Fruit fly (Drosophila melanogaster) whole organism, adult: ENCODE data around the gene CG7857.

Source experiments
- CG11617 ChIP-seq: fragments of 200-800 bp; sonication (Bioruptor generic); optimal IDR thresholded peaks from 2 replicates; lab custom pipeline; 2017; ENCODE audit warnings: mild to moderate bottlenecking, missing biosample characterization, missing genetic modification reagents, missing genetic modification characterization
- CG12768 ChIP-seq: fragments of 200-800 bp; sonication (Bioruptor generic); optimal IDR thresholded peaks from 2 replicates; lab custom pipeline; 2017; ENCODE audit warnings: missing biosample characterization, missing genetic modification characterization, mild to moderate bottlenecking, moderate library complexity, missing genetic modification reagents
- CG14711 ChIP-seq: fragments of 200-800 bp; sonication (Bioruptor generic); optimal IDR thresholded peaks from 2 replicates; lab custom pipeline; 2018; ENCODE audit warnings: missing biosample characterization, mild to moderate bottlenecking, missing genetic modification characterization, moderate library complexity
- CG1620 ChIP-seq: fragments of 200-800 bp; sonication (Bioruptor generic); optimal IDR thresholded peaks from 2 replicates; lab custom pipeline; 2016; ENCODE audit warnings: missing biosample characterization, missing genetic modification characterization
- CG33017 ChIP-seq: fragments of 200-800 bp; sonication (Bioruptor generic); optimal IDR thresholded peaks from 2 replicates; lab custom pipeline; 2018; ENCODE audit warnings: missing biosample characterization, mild to moderate bottlenecking, missing genetic modification characterization, moderate library complexity
- CG5204 ChIP-seq: fragments of 200-800 bp; sonication (Bioruptor generic); optimal IDR thresholded peaks from 2 replicates; lab custom pipeline; 2016; ENCODE audit warnings: missing biosample characterization, missing genetic modification characterization
- CG7045 ChIP-seq: fragments of 200-800 bp; sonication (Bioruptor generic); optimal IDR thresholded peaks from 2 replicates; lab custom pipeline; 2017; ENCODE audit warnings: missing biosample characterization, mild to moderate bottlenecking, missing genetic modification characterization
- CG7101 ChIP-seq: fragments of 200-800 bp; sonication (Bioruptor generic); optimal IDR thresholded peaks from 2 replicates; lab custom pipeline; 2018; ENCODE audit warnings: missing biosample characterization, mild to moderate bottlenecking, missing genetic modification characterization, moderate library complexity
- Clk ChIP-seq: fragments of 200-800 bp; sonication (Bioruptor generic); optimal IDR thresholded peaks from 2 replicates; lab custom pipeline; 2017; ENCODE audit warnings: missing biosample characterization, missing genetic modification characterization
- Crg-1 ChIP-seq: fragments of 200-800 bp; sonication (Bioruptor generic); optimal IDR thresholded peaks from 2 replicates; lab custom pipeline; 2016; ENCODE audit warnings: missing biosample characterization, missing genetic modification characterization
- Hr96 ChIP-seq: fragments of 200-800 bp; sonication (Bioruptor generic); optimal IDR thresholded peaks from 2 replicates; lab custom pipeline; 2016; ENCODE audit warnings: missing biosample characterization, missing genetic modification characterization
- Mnt ChIP-seq: fragments of 200-800 bp; sonication (Bioruptor generic); optimal IDR thresholded peaks from 2 replicates; lab custom pipeline; 2016; ENCODE audit warnings: missing biosample characterization, mild to moderate bottlenecking, missing genetic modification characterization
- bab1 ChIP-seq: fragments of 200-800 bp; sonication (Bioruptor generic); optimal IDR thresholded peaks from 3 replicates; lab custom pipeline; 2019; ENCODE audit warnings: missing biosample characterization, mild to moderate bottlenecking, missing genetic modification characterization, moderate library complexity
- cic ChIP-seq: fragments of 200-800 bp; sonication (Bioruptor generic); optimal IDR thresholded peaks from 2 replicates; lab custom pipeline; 2017; ENCODE audit warnings: missing biosample characterization, mild to moderate bottlenecking, missing genetic modification characterization, moderate library complexity
- cnc ChIP-seq, 2 experiments: fragments of >200 bp; optimal IDR thresholded peaks; 2 replicates each; lab custom pipeline; 2017
- kay ChIP-seq: fragments of 200-800 bp; sonication (Bioruptor generic); peaks from one replicate; lab custom pipeline; 2016; ENCODE audit warnings: missing biosample characterization, missing genetic modification characterization, borderline replicate concordance
- ovo ChIP-seq: fragments of 200-800 bp; sonication (Bioruptor generic); optimal IDR thresholded peaks from 2 replicates; lab custom pipeline; 2016; ENCODE audit warnings: missing biosample characterization, missing genetic modification characterization
- pad ChIP-seq: fragments of 200-800 bp; sonication (Bioruptor generic); optimal IDR thresholded peaks from 3 replicates; lab custom pipeline; 2017; ENCODE audit warnings: missing biosample characterization, missing genetic modification characterization, mild to moderate bottlenecking, moderate library complexity, missing genetic modification reagents
- tj ChIP-seq: fragments of 200-800 bp; sonication (Bioruptor generic); optimal IDR thresholded peaks from 3 replicates; lab custom pipeline; 2017; ENCODE audit warnings: missing biosample characterization, mild to moderate bottlenecking, missing genetic modification characterization, moderate library complexity
- toe ChIP-seq: fragments of 200-800 bp; sonication (Bioruptor generic); optimal IDR thresholded peaks from 2 replicates; lab custom pipeline; 2016; ENCODE audit warnings: missing biosample characterization, missing genetic modification characterization

The CG7857 gene

dm6 chr3L:15531423-15532325 lies 27.0 kb upstream of the CG7857 start, which contains the start of gene CG43248:
CG43248 (minus strand) TSS chr3L:15531473.
- TF ChIP-seq bab1 (GFP tag; lab: Kevin White, UChicago) (no peak), cic (peak; percentile 85)

DNA sequence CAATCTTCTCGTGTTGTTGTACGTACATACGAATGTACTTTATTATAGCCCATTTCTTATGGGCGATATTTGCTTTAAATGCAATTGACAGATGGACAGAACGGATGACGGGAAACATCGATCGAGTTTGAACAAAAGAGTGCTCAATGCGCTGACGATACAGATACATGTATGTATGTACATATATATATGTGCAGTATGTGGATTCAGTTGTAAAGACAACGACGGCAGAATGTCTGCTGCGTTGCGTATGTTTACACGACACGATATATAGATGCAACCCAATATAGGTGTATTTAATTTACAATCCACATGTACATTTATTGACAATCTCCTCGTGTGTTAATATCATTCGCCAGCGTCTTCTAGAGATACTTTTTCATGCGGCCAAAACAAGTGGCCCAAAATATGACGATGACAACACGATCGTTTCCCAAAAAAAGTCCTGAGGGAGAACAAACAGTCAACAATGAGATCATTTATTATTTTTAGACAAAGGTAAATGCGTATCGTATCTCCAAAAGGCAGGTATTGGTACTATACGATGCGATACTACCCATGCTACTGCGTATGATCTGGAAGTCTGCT lies 26.0 kb upstream of the CG7857 start:
- TF ChIP-seq Crg-1 (no peak), Clk (GFP tag; lab: Kevin White, UChicago) (no peak), kay (peak; percentile 66), Hr96 (GFP tag; lab: Kevin White, UChicago) (no peak), tj (GFP tag; lab: Kevin White, UChicago) (peak; percentile 92), cnc (optimal IDR thresholded peaks at IDR 0.05; lab: Kevin White, UChicago) (no peak), CG1620 (no peak), bab1 (GFP tag; lab: Kevin White, UChicago) (no peak), CG5204 (GFP tag; lab: Kevin White, UChicago) (no peak), Mnt (GFP tag; lab: Kevin White, UChicago) (no peak), CG7045 (GFP tag; lab: Kevin White, UChicago) (no peak)

DNA sequence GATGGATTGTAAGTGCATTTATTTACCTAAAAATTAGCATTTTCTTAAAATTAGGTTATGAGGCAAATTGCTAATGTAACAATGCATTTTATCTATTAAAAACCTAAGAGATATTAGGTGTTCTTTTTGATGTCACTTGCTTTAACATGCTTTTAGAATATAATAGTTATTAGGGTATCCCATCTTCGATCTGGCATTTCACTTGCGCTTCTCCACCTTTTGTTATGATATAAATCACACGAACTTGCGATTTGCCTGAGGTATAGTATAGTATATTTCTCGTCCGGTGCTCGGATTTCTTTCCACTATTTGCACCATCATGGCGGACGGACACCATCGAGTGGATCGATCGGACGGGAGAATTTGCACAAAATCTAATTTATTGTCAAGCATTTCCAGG lies 25.4 kb upstream of the CG7857 start:
- TF ChIP-seq Mnt (GFP tag; lab: Kevin White, UChicago), result no peak
- no peak for TF ChIP-seq Hr96 (GFP tag; lab: Kevin White, UChicago)
- no peak for TF ChIP-seq CG33017 (tag; lab: Kevin White, UChicago)
- TF ChIP-seq CG1620, result no peak
- TF ChIP-seq CG5204 (GFP tag; lab: Kevin White, UChicago), result no peak
- no peak for TF ChIP-seq toe (GFP tag; lab: Kevin White, UChicago)
- TF ChIP-seq CG11617 (GFP tag; lab: Kevin White, UChicago), result no peak
- TF ChIP-seq CG7101 (tag; lab: Kevin White, UChicago), result no peak
- no peak for TF ChIP-seq tj (GFP tag; lab: Kevin White, UChicago)
- TF ChIP-seq CG12768 (GFP tag; lab: Kevin White, UChicago), result no peak
- no peak for TF ChIP-seq cic
- no peak for TF ChIP-seq cnc (optimal IDR thresholded peaks at IDR 0.05; lab: Kevin White, UChicago)
- no peak for TF ChIP-seq Crg-1
- TF ChIP-seq pad (GFP tag; lab: Kevin White, UChicago), result no peak
- no peak for TF ChIP-seq ovo (GFP tag; lab: Kevin White, UChicago)
- no peak for TF ChIP-seq kay
- TF ChIP-seq Clk (GFP tag; lab: Kevin White, UChicago), result no peak
- TF ChIP-seq CG14711 (tag; lab: Kevin White, UChicago), result no peak
- no peak for TF ChIP-seq CG7045 (GFP tag; lab: Kevin White, UChicago)

DNA sequence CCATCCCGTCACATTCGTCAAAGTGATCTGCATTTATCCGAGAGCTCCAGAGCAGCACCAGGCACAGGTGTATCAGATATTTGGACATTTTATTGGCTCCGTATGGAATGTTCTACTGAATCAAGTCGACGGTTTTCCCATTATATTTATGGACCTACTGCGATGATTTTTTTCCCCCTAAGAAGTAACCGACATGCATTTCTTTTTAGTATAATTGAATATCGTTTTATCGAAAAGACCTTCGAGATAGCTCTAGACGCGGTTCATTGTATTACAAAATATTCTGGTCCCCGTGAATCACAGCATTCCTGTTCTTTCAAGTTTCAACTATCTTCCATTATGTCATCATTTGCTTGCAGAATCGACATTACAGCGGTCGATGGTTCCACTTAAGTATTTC lies 24.4 kb upstream of the CG7857 start, which contains the start of gene obst-H:
TSS of gene obst-H (minus strand) at position 101 of the 400 bp plus-strand sequence.
- TF ChIP-seq bab1 (GFP tag; lab: Kevin White, UChicago) (no peak), CG5204 (GFP tag; lab: Kevin White, UChicago) (no peak), cic (no peak), tj (GFP tag; lab: Kevin White, UChicago) (no peak), Crg-1 (no peak), CG12768 (GFP tag; lab: Kevin White, UChicago) (no peak), Mnt (GFP tag; lab: Kevin White, UChicago) (no peak), toe (GFP tag; lab: Kevin White, UChicago) (no peak), CG7045 (GFP tag; lab: Kevin White, UChicago) (no peak), CG11617 (GFP tag; lab: Kevin White, UChicago) (no peak), cnc (optimal IDR thresholded peaks at IDR 0.05; lab: Kevin White, UChicago) (no peak), CG7101 (tag; lab: Kevin White, UChicago) (no peak), CG1620 (no peak), Hr96 (GFP tag; lab: Kevin White, UChicago) (no peak), pad (GFP tag; lab: Kevin White, UChicago) (no peak)

DNA sequence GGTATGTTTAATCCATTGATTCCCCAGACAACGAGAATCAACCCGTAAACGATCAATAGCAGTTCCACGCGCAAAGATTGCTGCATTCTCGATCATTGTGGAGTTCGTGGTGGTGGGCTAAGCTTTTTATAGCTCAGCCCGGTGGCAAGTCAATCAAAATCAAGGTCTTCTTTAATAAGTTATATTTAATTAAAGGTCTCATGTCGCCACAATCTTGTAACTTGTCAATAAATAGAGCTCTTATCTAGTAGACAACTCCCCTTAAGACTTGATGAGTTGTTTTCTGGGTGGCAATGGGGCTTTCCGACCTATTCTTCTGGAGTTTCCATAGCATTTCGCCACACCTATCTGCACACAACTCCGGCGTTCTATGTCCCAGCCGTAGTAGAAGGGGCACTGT lies 23.4 kb upstream of the CG7857 start, which contains the start of gene CG42728:
TSS of gene CG42728 (minus strand) at position 101 of the 400 bp plus-strand sequence.
- TF ChIP-seq cic, result no peak
- no peak for TF ChIP-seq CG7045 (GFP tag; lab: Kevin White, UChicago)
- no peak for TF ChIP-seq toe (GFP tag; lab: Kevin White, UChicago)
- TF ChIP-seq CG7101 (tag; lab: Kevin White, UChicago), result no peak
- no peak for TF ChIP-seq CG5204 (GFP tag; lab: Kevin White, UChicago)
- no peak for TF ChIP-seq Hr96 (GFP tag; lab: Kevin White, UChicago)
- no peak for TF ChIP-seq CG14711 (tag; lab: Kevin White, UChicago)

dm6 chr3L:15527416-15527815 lies 22.7 kb upstream of the CG7857 start, which contains the start of gene CG42729:
CG42729 (minus strand) TSS chr3L:15527516.
- TF ChIP-seq bab1 (GFP tag; lab: Kevin White, UChicago), result no peak
- TF ChIP-seq CG14711 (tag; lab: Kevin White, UChicago), result no peak
- TF ChIP-seq kay, result no peak
- TF ChIP-seq CG1620, result no peak
- no peak for TF ChIP-seq Crg-1
- TF ChIP-seq CG11617 (GFP tag; lab: Kevin White, UChicago), result no peak
- TF ChIP-seq tj (GFP tag; lab: Kevin White, UChicago), result no peak
- no peak for TF ChIP-seq ovo (GFP tag; lab: Kevin White, UChicago)
